ENCODE assay signal across 2 worm cellular contexts in genomic region chrII:4299227-4299703, ce11.
A peak's percentile ranks its signal among the peaks of the same experiment; 100 is the strongest.
TF ChIP-seq lines count a peak whose summit lies in the region.

Gene sco-1 (plus strand): TSS chrII:4299653.

TF ChIP-seq in whole organism, L1 larva, 84 proteins besides CTCF, POLR2A, EP300 and RAD21 (continued from another document):
- TF ChIP-seq isw-1 (GFP tag; IDR thresholded peaks at IDR 0.05; lab: Robert Waterston, UW) (peak; percentile 98), nhr-90 (tag; optimal IDR thresholded peaks at IDR 0.05; lab: Kevin White, UChicago; ENCODE audit: poor library complexity) (peak; percentile 98), grh-1 (GFP tag; IDR thresholded peaks at IDR 0.05; lab: Robert Waterston, UW) (peak; percentile 97), nhr-76 (tag; optimal IDR thresholded peaks at IDR 0.05; lab: Kevin White, UChicago) (peak; percentile 65), ets-5 (GFP tag; IDR thresholded peaks at IDR 0.05; lab: Robert Waterston, UW) (no peak), jun-1 (tag; optimal IDR thresholded peaks at IDR 0.05; lab: Kevin White, UChicago) (peak; percentile 93), egl-13 (tag; optimal IDR thresholded peaks at IDR 0.05; lab: Kevin White, UChicago) (peak; percentile 97), C16A3.4 (tag; optimal IDR thresholded peaks at IDR 0.05; lab: Kevin White, UChicago) (peak; percentile 93), pag-3 (tag; optimal IDR thresholded peaks at IDR 0.05; lab: Kevin White, UChicago; ENCODE audit: borderline replicate concordance, insufficient read depth) (no peak), ceh-8 (GFP tag; optimal IDR thresholded peaks at IDR 0.05; lab: Kevin White, UChicago) (peak; percentile 96), alr-1 (tag; optimal IDR thresholded peaks at IDR 0.05; lab: Kevin White, UChicago; ENCODE audit: borderline replicate concordance) (no peak), mef-2 (tag; optimal IDR thresholded peaks at IDR 0.05; lab: Kevin White, UChicago) (peak; percentile 34), nhr-11 (tag; optimal IDR thresholded peaks at IDR 0.05; lab: Kevin White, UChicago) (peak; percentile 85), pax-3 (tag; optimal IDR thresholded peaks at IDR 0.05; lab: Kevin White, UChicago) (peak; percentile 96), sup-37 (GFP tag; optimal IDR thresholded peaks at IDR 0.05; lab: Kevin White, UChicago) (peak; percentile 93), nhr-85 (tag; lab: Kevin White, UChicago) (peak; percentile 99), snu-23 (GFP tag; optimal IDR thresholded peaks at IDR 0.05; lab: Kevin White, UChicago) (peak; percentile 99), tlp-1 (tag; optimal IDR thresholded peaks at IDR 0.05; lab: Kevin White, UChicago) (no peak), lin-15B (tag; optimal IDR thresholded peaks at IDR 0.05; lab: Kevin White, UChicago) (peak; percentile 95), mdl-1 (tag; optimal IDR thresholded peaks at IDR 0.05; lab: Kevin White, UChicago) (peak in 1 of 2 experiments; percentile 92), sptf-1 (tag; optimal IDR thresholded peaks at IDR 0.05; lab: Kevin White, UChicago) (no peak), ztf-11 (tag; optimal IDR thresholded peaks at IDR 0.05; lab: Kevin White, UChicago) (peak in 1 of 2 experiments; percentile 98), Y116A8C.19 (tag; optimal IDR thresholded peaks at IDR 0.05; lab: Kevin White, UChicago; ENCODE audit: borderline replicate concordance) (peak; percentile 85), sox-4 (tag; optimal IDR thresholded peaks at IDR 0.05; lab: Kevin White, UChicago) (peak; percentile 95)

TF ChIP-seq in whole organism, young adult, 124 proteins besides CTCF, POLR2A, EP300 and RAD21 (continued from another document):
- TF ChIP-seq madf-3 (GFP tag; IDR thresholded peaks at IDR 0.05; lab: Robert Waterston, UW) (peak; percentile 90), let-526 (GFP tag; IDR thresholded peaks at IDR 0.05; lab: Robert Waterston, UW) (peak; percentile 88), B0261.1 (tag; optimal IDR thresholded peaks at IDR 0.05; lab: Kevin White, UChicago) (peak; percentile 21), B0336.3 (GFP tag; IDR thresholded peaks at IDR 0.05; lab: Robert Waterston, UW) (peak; percentile 89), lir-1 (GFP tag; conservative IDR thresholded peaks at IDR 0.05; lab: Robert Waterston, UW) (peak; percentile 89), him-1 (tag; optimal IDR thresholded peaks at IDR 0.05; lab: Kevin White, UChicago) (peak; percentile 13), nfyb-1 (GFP tag; IDR thresholded peaks at IDR 0.05; lab: Robert Waterston, UW) (peak; percentile 95), aptf-3 (GFP tag; IDR thresholded peaks at IDR 0.05; lab: Robert Waterston, UW) (no peak)
